Fruit fly (Drosophila melanogaster) whole organism, embryonic: ENCODE measurements around the gene CG14327.

Experiments
- Adf1 ChIP-seq: fragments of 200-800 bp; sonication (Bioruptor generic); IDR thresholded peaks from 2 replicates; pipeline ENCODE4 v1.3.6; 2022; ENCODE audit warnings: missing biosample characterization, missing genetic modification characterization
- Asciz ChIP-seq: fragments of 200-800 bp; sonication (Bioruptor generic); optimal IDR thresholded peaks from 2 replicates; lab custom pipeline; 2017; ENCODE audit warnings: missing biosample characterization, mild to moderate bottlenecking, missing genetic modification characterization, missing genetic modification reagents
- CG10959 ChIP-seq: fragments of 200-800 bp; sonication (Bioruptor generic); IDR thresholded peaks from 2 replicates; pipeline ENCODE4 v1.3.6; 2022; ENCODE audit warnings: missing biosample characterization, missing genetic modification characterization
- CG11456 ChIP-seq: fragments of 200-800 bp; sonication (Bioruptor generic); IDR thresholded peaks from 3 replicates; pipeline ENCODE4 v1.3.6; 2022; ENCODE audit warnings: missing biosample characterization, missing genetic modification characterization
- CG12219 ChIP-seq: fragments of 200-800 bp; sonication (Bioruptor generic); optimal IDR thresholded peaks from 3 replicates; lab custom pipeline; 2018; ENCODE audit warnings: missing biosample characterization, mild to moderate bottlenecking, missing genetic modification characterization
- CG13287 ChIP-seq: fragments of 200-800 bp; sonication (Bioruptor generic); IDR thresholded peaks from 2 replicates; pipeline ENCODE4 v1.3.6; 2022; ENCODE audit warnings: missing biosample characterization, missing genetic modification characterization; ENCODE audit not compliant: partially characterized antibody
- CG13894 ChIP-seq: fragments of 200-800 bp; sonication (Bioruptor generic); optimal IDR thresholded peaks from 3 replicates; lab custom pipeline; 2018; ENCODE audit warnings: missing biosample characterization, mild to moderate bottlenecking, missing genetic modification characterization, moderate library complexity
- CG1603 ChIP-seq: fragments of 200-800 bp; sonication (Bioruptor generic); optimal IDR thresholded peaks from 2 replicates; lab custom pipeline; 2019; ENCODE audit warnings: missing biosample characterization, mild to moderate bottlenecking, missing genetic modification characterization, moderate library complexity
- CG16779 ChIP-seq: fragments of 200-800 bp; sonication (Bioruptor generic); IDR thresholded peaks from 2 replicates; pipeline ENCODE4 v1.3.6; 2022; ENCODE audit warnings: missing biosample characterization, missing genetic modification characterization
- CG16813 ChIP-seq: fragments of 200-800 bp; sonication (Bioruptor generic); IDR thresholded peaks from 3 replicates; pipeline ENCODE4 v1.3.6; 2022; ENCODE audit warnings: missing biosample characterization, missing genetic modification characterization; ENCODE audit not compliant: partially characterized antibody
- CG16815 ChIP-seq: fragments of 200-800 bp; sonication (Bioruptor generic); optimal IDR thresholded peaks from 3 replicates; lab custom pipeline; 2017; ENCODE audit warnings: missing biosample characterization, mild to moderate bottlenecking, missing genetic modification characterization
- CG2120 ChIP-seq: fragments of 200-800 bp; sonication (Bioruptor generic); optimal IDR thresholded peaks from 3 replicates; lab custom pipeline; 2016; ENCODE audit warnings: missing biosample characterization, missing genetic modification characterization
- CG2678 ChIP-seq: fragments of 200-800 bp; sonication (Bioruptor generic); optimal IDR thresholded peaks from 3 replicates; lab custom pipeline; 2019; ENCODE audit warnings: missing biosample characterization, mild to moderate bottlenecking, missing genetic modification characterization, moderate library complexity
- CG2875 ChIP-seq: fragments of 200-800 bp; sonication (Bioruptor generic); optimal IDR thresholded peaks from 2 replicates; lab custom pipeline; 2017; ENCODE audit warnings: missing biosample characterization, mild to moderate bottlenecking, missing genetic modification characterization, missing genetic modification reagents
- CG31224 ChIP-seq: fragments of 200-800 bp; sonication (Bioruptor generic); IDR thresholded peaks from 2 replicates; pipeline ENCODE4 v1.3.6; 2022; ENCODE audit warnings: missing biosample characterization, missing genetic modification characterization
- CG3838 ChIP-seq: fragments of 200-800 bp; sonication (Bioruptor generic); optimal IDR thresholded peaks from 3 replicates; lab custom pipeline; 2016; ENCODE audit warnings: missing biosample characterization, missing genetic modification characterization
- CG4820 ChIP-seq: fragments of 200-800 bp; sonication (Bioruptor generic); optimal IDR thresholded peaks from 3 replicates; lab custom pipeline; 2016; ENCODE audit warnings: missing biosample characterization, missing genetic modification characterization
- CG4854 ChIP-seq: fragments of 200-800 bp; sonication (Bioruptor generic); optimal IDR thresholded peaks from 2 replicates; lab custom pipeline; 2016; ENCODE audit warnings: missing biosample characterization, missing genetic modification characterization, inconsistent platforms
- CG6254 ChIP-seq: fragments of 200-800 bp; sonication (Bioruptor generic); optimal IDR thresholded peaks from 3 replicates; lab custom pipeline; 2017; ENCODE audit warnings: mild to moderate bottlenecking, missing biosample characterization, missing genetic modification reagents, missing genetic modification characterization
- CG6813 ChIP-seq: fragments of 200-800 bp; sonication (Bioruptor generic); optimal IDR thresholded peaks from 2 replicates; lab custom pipeline; 2017; ENCODE audit warnings: missing biosample characterization, missing genetic modification characterization, mild to moderate bottlenecking, moderate library complexity, missing genetic modification reagents
- CG7987 ChIP-seq: fragments of 200-800 bp; sonication (Bioruptor generic); optimal IDR thresholded peaks from 2 replicates; lab custom pipeline; 2018; ENCODE audit warnings: missing biosample characterization, mild to moderate bottlenecking, missing genetic modification characterization, moderate library complexity
- CG8388 ChIP-seq: fragments of 200-800 bp; sonication (Bioruptor generic); optimal IDR thresholded peaks from 2 replicates; lab custom pipeline; 2019; ENCODE audit warnings: missing biosample characterization, mild to moderate bottlenecking, missing genetic modification characterization, moderate library complexity
- CG9609 ChIP-seq: fragments of 200-800 bp; sonication (Bioruptor generic); optimal IDR thresholded peaks from 3 replicates; lab custom pipeline; 2016; ENCODE audit warnings: missing biosample characterization, missing genetic modification characterization
- CG9876 ChIP-seq: fragments of 200-800 bp; sonication (Bioruptor generic); optimal IDR thresholded peaks from 2 replicates; lab custom pipeline; 2016; ENCODE audit warnings: missing biosample characterization, missing genetic modification characterization
- CTCF ChIP-seq: fragments of 200-800 bp; sonication (Bioruptor generic); optimal IDR thresholded peaks from 2 replicates; lab custom pipeline; 2017; ENCODE audit warnings: missing biosample characterization, mild to moderate bottlenecking, missing genetic modification characterization, moderate library complexity
- Dp ChIP-seq: fragments of 200-800 bp; sonication (Bioruptor generic); optimal IDR thresholded peaks from 2 replicates; lab custom pipeline; 2018; ENCODE audit warnings: missing biosample characterization, mild to moderate bottlenecking, missing genetic modification characterization, moderate library complexity
- Gug ChIP-seq: fragments of 200-800 bp; sonication (Bioruptor generic); IDR thresholded peaks from 4 replicates; pipeline ENCODE4 v1.3.6; 2022; ENCODE audit warnings: missing biosample characterization, missing genetic modification characterization
- Hey ChIP-seq: fragments of 200-800 bp; sonication (Bioruptor generic); optimal IDR thresholded peaks from 3 replicates; lab custom pipeline; 2018; ENCODE audit warnings: missing biosample characterization, mild to moderate bottlenecking, missing genetic modification characterization
- HmgD ChIP-seq: fragments of 200-800 bp; sonication (Bioruptor generic); optimal IDR thresholded peaks from 3 replicates; lab custom pipeline; 2016; ENCODE audit warnings: missing biosample characterization, missing genetic modification characterization
- HmgZ ChIP-seq: fragments of 200-800 bp; sonication (Bioruptor generic); optimal IDR thresholded peaks from 2 replicates; lab custom pipeline; 2018; ENCODE audit warnings: missing biosample characterization, mild to moderate bottlenecking, missing genetic modification characterization
- Kr ChIP-seq: fragments of 200-800 bp; sonication (Bioruptor generic); optimal IDR thresholded peaks from 2 replicates; lab custom pipeline; 2017; ENCODE audit warnings: missing biosample characterization, mild to moderate bottlenecking, missing genetic modification characterization
- Med ChIP-seq: fragments of 200-800 bp; sonication (Bioruptor generic); peaks from one replicate; lab custom pipeline; 2016; ENCODE audit warnings: missing biosample characterization, missing genetic modification characterization, mild to moderate bottlenecking, inconsistent platforms, moderate library complexity
- Rfx ChIP-seq: fragments of 200-800 bp; sonication (Bioruptor generic); IDR thresholded peaks from 2 replicates; pipeline ENCODE4 v1.3.6; 2022; ENCODE audit warnings: missing biosample characterization, missing genetic modification characterization
- Trl ChIP-seq, 3 experiments: fragments of >200 bp in 2 of 3; fragments of 200-800 bp in 1 of 3; sonication (Bioruptor generic) in 1 of 3; optimal IDR thresholded peaks; 2 replicates in 1 of 3; 3 replicates in 2 of 3; lab custom pipeline; 2016 to 2017; ENCODE audit warnings: missing biosample characterization in 1 of 3, missing genetic modification characterization in 1 of 3
- az2 ChIP-seq: fragments of 200-800 bp; sonication (Bioruptor generic); optimal IDR thresholded peaks from 3 replicates; lab custom pipeline; 2016; ENCODE audit warnings: missing biosample characterization, missing genetic modification characterization
- bbx ChIP-seq: fragments of 200-800 bp; sonication (Bioruptor generic); IDR thresholded peaks from 2 replicates; pipeline ENCODE4 v1.3.6; 2022; ENCODE audit warnings: missing biosample characterization, missing genetic modification characterization; ENCODE audit not compliant: partially characterized antibody
- crp ChIP-seq, 2 experiments: fragments of 200-800 bp; sonication (Bioruptor generic); optimal IDR thresholded peaks; 2 replicates in 1 of 2; 3 replicates in 1 of 2; lab custom pipeline; 2017; ENCODE audit warnings: missing biosample characterization in 2 of 2, missing genetic modification characterization in 2 of 2, mild to moderate bottlenecking in 1 of 2, moderate library complexity in 1 of 2
- dati ChIP-seq: fragments of 200-800 bp; sonication (Bioruptor generic); IDR thresholded peaks from 2 replicates; pipeline ENCODE4 v1.3.6; 2022; ENCODE audit warnings: missing biosample characterization, missing genetic modification characterization
- dm ChIP-seq: fragments of 200-800 bp; sonication (Bioruptor generic); optimal IDR thresholded peaks from 3 replicates; lab custom pipeline; 2016; ENCODE audit warnings: missing biosample characterization, missing genetic modification characterization
- gsb ChIP-seq: fragments of 200-800 bp; sonication (Bioruptor generic); IDR thresholded peaks from 2 replicates; pipeline ENCODE4 v1.3.6; 2022; ENCODE audit warnings: missing biosample characterization, missing genetic modification characterization
- hb ChIP-seq: fragments of 200-800 bp; sonication (Bioruptor generic); IDR thresholded peaks from 3 replicates; pipeline ENCODE4 v1.3.6; 2022; ENCODE audit warnings: missing biosample characterization, missing genetic modification characterization; ENCODE audit not compliant: partially characterized antibody
- jigr1 ChIP-seq: fragments of 200-800 bp; sonication (Bioruptor generic); IDR thresholded peaks from 3 replicates; pipeline ENCODE4 v1.3.6; 2022; ENCODE audit warnings: missing biosample characterization, missing genetic modification characterization
- maf-S ChIP-seq: fragments of 200-800 bp; sonication (Bioruptor generic); optimal IDR thresholded peaks from 2 replicates; lab custom pipeline; 2016; ENCODE audit warnings: missing biosample characterization, missing genetic modification characterization
- pzg ChIP-seq: fragments of 200-800 bp; sonication (Bioruptor generic); optimal IDR thresholded peaks from 3 replicates; lab custom pipeline; 2018; ENCODE audit warnings: missing biosample characterization, mild to moderate bottlenecking, missing genetic modification characterization, moderate library complexity
- sd ChIP-seq: fragments of 200-800 bp; sonication (Bioruptor generic); optimal IDR thresholded peaks from 3 replicates; lab custom pipeline; 2018; ENCODE audit warnings: missing biosample characterization, mild to moderate bottlenecking, missing genetic modification characterization, moderate library complexity
- stc ChIP-seq: fragments of 200-800 bp; sonication (Bioruptor generic); IDR thresholded peaks from 2 replicates; pipeline ENCODE4 v1.3.6; 2022; ENCODE audit warnings: missing biosample characterization, missing genetic modification characterization
- stwl ChIP-seq: fragments of 200-800 bp; sonication (Bioruptor generic); optimal IDR thresholded peaks from 3 replicates; lab custom pipeline; 2018; ENCODE audit warnings: missing biosample characterization, mild to moderate bottlenecking, missing genetic modification characterization, moderate library complexity
- sug ChIP-seq: fragments of 200-800 bp; optimal IDR thresholded peaks from 2 replicates; lab custom pipeline; 2019; ENCODE audit warnings: missing biosample characterization, mild to moderate bottlenecking, missing genetic modification characterization, moderate library complexity
- tna ChIP-seq: fragments of 200-800 bp; sonication (Bioruptor generic); IDR thresholded peaks from 2 replicates; pipeline ENCODE4 v1.3.6; 2022; ENCODE audit warnings: missing biosample characterization, missing genetic modification characterization; ENCODE audit not compliant: partially characterized antibody
- wek ChIP-seq: fragments of 200-800 bp; sonication (Bioruptor generic); optimal IDR thresholded peaks from 3 replicates; lab custom pipeline; 2018; ENCODE audit warnings: missing biosample characterization, mild to moderate bottlenecking, missing genetic modification characterization, moderate library complexity
- zf30C ChIP-seq: fragments of 200-800 bp; sonication (Bioruptor generic); optimal IDR thresholded peaks from 3 replicates; lab custom pipeline; 2018; ENCODE audit warnings: missing biosample characterization, mild to moderate bottlenecking, missing genetic modification characterization

CG14327 gene

DNA sequence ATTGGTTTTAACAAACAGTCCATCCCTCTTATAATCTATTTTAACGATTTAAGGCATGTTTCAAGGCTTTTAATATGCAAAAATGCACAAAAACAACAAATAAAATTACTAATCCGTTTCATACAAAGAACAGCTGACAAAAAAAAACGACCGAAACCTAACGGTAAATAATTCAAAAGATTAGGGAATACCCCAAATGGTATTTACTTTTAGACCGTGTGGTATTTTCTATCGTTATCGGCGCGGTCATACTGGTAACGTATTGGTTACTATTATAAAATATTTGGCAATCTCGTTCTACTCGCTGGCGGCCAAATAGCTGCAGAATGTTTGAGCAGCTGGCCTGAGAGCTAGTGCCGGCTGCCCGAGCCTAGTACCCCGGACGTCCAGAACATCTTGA, 7.6 kb upstream of the CG14327 start, which contains the start of gene sll (continued):
- TF ChIP-seq wek (peak; percentile 99), Dp (GFP tag; lab: Kevin White, UChicago) (peak; percentile 26), CG7987 (no peak), CG10959 (GFP tag; lab: Robert Waterston, UW) (no peak), CG31224 (GFP tag; lab: Robert Waterston, UW) (no peak), CG6254 (GFP tag; lab: Kevin White, UChicago) (no peak), Kr (GFP tag; lab: Kevin White, UChicago) (no peak), CG4820 (GFP tag; lab: Kevin White, UChicago) (no peak), CG11456 (GFP tag; lab: Robert Waterston, UW) (no peak), CG16779 (no peak), zf30C (GFP tag; lab: Kevin White, UChicago) (no peak), CG9609 (GFP tag; lab: Kevin White, UChicago) (no peak), CG6813 (no peak), stwl (tag; lab: Kevin White, UChicago) (peak; percentile 51), CG4854 (GFP tag; lab: Kevin White, UChicago) (no peak), CG2120 (GFP tag; lab: Kevin White, UChicago) (no peak), maf-S (GFP tag; lab: Kevin White, UChicago) (no peak), sd (tag; lab: Kevin White, UChicago) (no peak), dati (GFP tag; lab: Robert Waterston, UW) (no peak), CG13894 (no peak), tna (GFP tag; lab: Robert Waterston, UW) (no peak), CG13287 (GFP tag; lab: Robert Waterston, UW) (peak; percentile 28; the same call in 1 of the 2 replicates), CTCF (GFP tag; lab: Kevin White, UChicago) (no peak), Med (GFP tag; lab: Kevin White, UChicago) (peak; percentile 75), gsb (GFP tag; lab: Robert Waterston, UW) (no peak), az2 (GFP tag; lab: Kevin White, UChicago) (no peak), HmgD (GFP tag; lab: Kevin White, UChicago) (no peak), crp (GFP tag; optimal IDR thresholded peaks at IDR 0.05; lab: Kevin White, UChicago) (peak; percentile 11 to 79), CG12219 (GFP tag; lab: Kevin White, UChicago) (no peak), CG9876 (no peak), sug (no peak), CG8388 (GFP tag; lab: Kevin White, UChicago) (no peak), Rfx (GFP tag; lab: Robert Waterston, UW) (no peak), Trl (optimal IDR thresholded peaks at IDR 0.05; lab: Kevin White, UChicago) (no peak), Trl (GFP tag; optimal IDR thresholded peaks at IDR 0.05; lab: Kevin White, UChicago) (no peak), jigr1 (no peak), pzg (peak; percentile 40), stc (GFP tag; lab: Robert Waterston, UW) (no peak), bbx (GFP tag; lab: Robert Waterston, UW) (peak; percentile 35; the same call in 1 of the 2 replicates), CG3838 (GFP tag; lab: Kevin White, UChicago) (no peak), CG2678 (tag; lab: Kevin White, UChicago) (peak; percentile 14), Gug (GFP tag; lab: Robert Waterston, UW) (no peak), CG16815 (GFP tag; lab: Kevin White, UChicago) (no peak), CG1603 (tag; lab: Kevin White, UChicago) (peak; percentile 29), dm (no peak), hb (no peak), HmgZ (tag; lab: Kevin White, UChicago) (peak; percentile 23), Adf1 (GFP tag; lab: Robert Waterston, UW) (no peak), CG16813 (GFP tag; lab: Robert Waterston, UW) (0 out of 3 replicates have a peak, but pooled peaks have one; percentile 21), CG2875 (GFP tag; lab: Kevin White, UChicago) (no peak), Hey (tag; lab: Kevin White, UChicago) (no peak), Asciz (GFP tag; lab: Kevin White, UChicago) (no peak)
